Fruit fly (Drosophila melanogaster) whole organism, embryonic: ENCODE results near the gene cd.

ENCODE experiments used
- Bdp1 ChIP-seq: fragments of 200-800 bp; sonication (Bioruptor generic); optimal IDR thresholded peaks from 3 replicates; lab custom pipeline; 2016; ENCODE audit warnings: missing biosample characterization, missing genetic modification characterization
- BtbVII ChIP-seq: fragments of 200-800 bp; sonication (Bioruptor generic); optimal IDR thresholded peaks from 3 replicates; lab custom pipeline; 2017; ENCODE audit warnings: missing biosample characterization, mild to moderate bottlenecking, missing genetic modification characterization
- CG10274 ChIP-seq: fragments of 200-800 bp; sonication (Bioruptor generic); optimal IDR thresholded peaks from 3 replicates; lab custom pipeline; 2017; ENCODE audit warnings: missing biosample characterization, mild to moderate bottlenecking, missing genetic modification characterization
- CG10431 ChIP-seq: fragments of 200-800 bp; sonication (Bioruptor generic); optimal IDR thresholded peaks from 3 replicates; lab custom pipeline; 2018; ENCODE audit warnings: missing biosample characterization, mild to moderate bottlenecking, missing genetic modification characterization
- CG10543 ChIP-seq: fragments of 200-800 bp; sonication (Bioruptor generic); optimal IDR thresholded peaks from 3 replicates; lab custom pipeline; 2017; ENCODE audit warnings: missing biosample characterization, mild to moderate bottlenecking, missing genetic modification characterization, moderate library complexity
- CG11696 ChIP-seq: fragments of 200-800 bp; sonication (Bioruptor generic); IDR thresholded peaks from 2 replicates; pipeline ENCODE4 v1.3.6; 2022; ENCODE audit warnings: missing biosample characterization, missing genetic modification characterization
- CG12155 ChIP-seq: fragments of 200-800 bp; sonication (Bioruptor generic); optimal IDR thresholded peaks from 3 replicates; lab custom pipeline; 2016; ENCODE audit warnings: missing biosample characterization, missing genetic modification characterization
- CG12942 ChIP-seq: fragments of 200-800 bp; sonication (Bioruptor generic); optimal IDR thresholded peaks from 3 replicates; lab custom pipeline; 2016; ENCODE audit warnings: missing biosample characterization, missing genetic modification characterization
- CG17912 ChIP-seq: fragments of 200-800 bp; sonication (Bioruptor generic); optimal IDR thresholded peaks from 2 replicates; lab custom pipeline; 2018; ENCODE audit warnings: missing biosample characterization, mild to moderate bottlenecking, missing genetic modification characterization
- CG2129 ChIP-seq: fragments of 200-800 bp; sonication (Bioruptor generic); IDR thresholded peaks from 2 replicates; pipeline ENCODE4 v1.3.6; 2022; ENCODE audit warnings: missing biosample characterization, missing genetic modification characterization; ENCODE audit not compliant: partially characterized antibody
- CG2678 ChIP-seq: fragments of 200-800 bp; sonication (Bioruptor generic); optimal IDR thresholded peaks from 3 replicates; lab custom pipeline; 2019; ENCODE audit warnings: missing biosample characterization, mild to moderate bottlenecking, missing genetic modification characterization, moderate library complexity
- CG31365 ChIP-seq: fragments of 200-800 bp; sonication (Bioruptor generic); optimal IDR thresholded peaks from 2 replicates; lab custom pipeline; 2018; ENCODE audit warnings: missing biosample characterization, mild to moderate bottlenecking, missing genetic modification characterization
- CG32532 ChIP-seq: fragments of 200-800 bp; sonication (Bioruptor generic); IDR thresholded peaks from 2 replicates; pipeline ENCODE4 v1.3.6; 2022; ENCODE audit warnings: missing biosample characterization, missing genetic modification characterization
- CG33213 ChIP-seq: fragments of 200-800 bp; sonication (Bioruptor generic); optimal IDR thresholded peaks from 3 replicates; lab custom pipeline; 2016; ENCODE audit warnings: missing biosample characterization, missing genetic modification characterization
- CG4424 ChIP-seq: fragments of 200-800 bp; sonication (Bioruptor generic); optimal IDR thresholded peaks from 3 replicates; lab custom pipeline; 2016; ENCODE audit warnings: missing biosample characterization, missing genetic modification characterization
- CG5245 ChIP-seq: fragments of 200-800 bp; sonication (Bioruptor generic); optimal IDR thresholded peaks from 3 replicates; lab custom pipeline; 2016; ENCODE audit warnings: missing biosample characterization, missing genetic modification characterization
- CG7372 ChIP-seq: fragments of 200-800 bp; sonication (Bioruptor generic); IDR thresholded peaks from 2 replicates; pipeline ENCODE4 v1.3.6; 2022; ENCODE audit warnings: missing biosample characterization, missing genetic modification characterization
- CG7987 ChIP-seq: fragments of 200-800 bp; sonication (Bioruptor generic); optimal IDR thresholded peaks from 2 replicates; lab custom pipeline; 2018; ENCODE audit warnings: missing biosample characterization, mild to moderate bottlenecking, missing genetic modification characterization, moderate library complexity
- CG8359 ChIP-seq: fragments of 200-800 bp; sonication (Bioruptor generic); optimal IDR thresholded peaks from 2 replicates; lab custom pipeline; 2017; ENCODE audit warnings: missing biosample characterization, mild to moderate bottlenecking, missing genetic modification characterization, borderline replicate concordance
- CG8924 ChIP-seq: fragments of 200-800 bp; optimal IDR thresholded peaks from 3 replicates; lab custom pipeline; 2019; ENCODE audit warnings: missing biosample characterization, mild to moderate bottlenecking, missing genetic modification characterization, moderate library complexity
- CG9727 ChIP-seq: fragments of 200-800 bp; sonication (Bioruptor generic); optimal IDR thresholded peaks from 3 replicates; lab custom pipeline; 2017; ENCODE audit warnings: missing biosample characterization, mild to moderate bottlenecking, missing genetic modification characterization
- Camta ChIP-seq: fragments of 200-800 bp; sonication (Bioruptor generic); optimal IDR thresholded peaks from 2 replicates; lab custom pipeline; 2016; ENCODE audit warnings: missing biosample characterization, missing genetic modification characterization
- CoRest ChIP-seq: fragments of 200-800 bp; sonication (Bioruptor generic); optimal IDR thresholded peaks from 3 replicates; lab custom pipeline; 2018; ENCODE audit warnings: missing biosample characterization, mild to moderate bottlenecking, missing genetic modification characterization, moderate library complexity
- CrebB ChIP-seq: fragments of 200-800 bp; sonication (Bioruptor generic); optimal IDR thresholded peaks from 3 replicates; lab custom pipeline; 2018; ENCODE audit warnings: missing biosample characterization, mild to moderate bottlenecking, missing genetic modification characterization
- Dad ChIP-seq: fragments of 200-800 bp; sonication (Bioruptor generic); optimal IDR thresholded peaks from 3 replicates; lab custom pipeline; 2016; ENCODE audit warnings: missing biosample characterization, missing genetic modification characterization
- Eip74EF ChIP-seq, 2 experiments: fragments of 200-800 bp in 1 of 2; fragments of >200 bp in 1 of 2; sonication (Bioruptor generic) in 1 of 2; optimal IDR thresholded peaks; 2 replicates each; lab custom pipeline; 2017 to 2019; ENCODE audit warnings: missing biosample characterization in 2 of 2, missing genetic modification characterization in 2 of 2, mild to moderate bottlenecking in 1 of 2, moderate library complexity in 1 of 2
- Fer1 ChIP-seq: fragments of 200-800 bp; sonication (Bioruptor generic); optimal IDR thresholded peaks from 2 replicates; lab custom pipeline; 2017; ENCODE audit warnings: missing biosample characterization, mild to moderate bottlenecking, missing genetic modification characterization
- Hr3 ChIP-seq: fragments of 200-800 bp; sonication (Bioruptor generic); optimal IDR thresholded peaks from 3 replicates; lab custom pipeline; 2016; ENCODE audit warnings: missing biosample characterization, missing genetic modification characterization
- Lhr ChIP-seq: fragments of 200-800 bp; sonication (Bioruptor generic); optimal IDR thresholded peaks from 3 replicates; lab custom pipeline; 2017; ENCODE audit warnings: mild to moderate bottlenecking, missing biosample characterization, missing genetic modification reagents, missing genetic modification characterization
- Mes4 ChIP-seq: fragments of 200-800 bp; sonication (Bioruptor generic); optimal IDR thresholded peaks from 2 replicates; lab custom pipeline; 2016; ENCODE audit warnings: missing biosample characterization, missing genetic modification characterization
- NC2α ChIP-seq: fragments of 200-800 bp; sonication (Bioruptor generic); optimal IDR thresholded peaks from 2 replicates; lab custom pipeline; 2016; ENCODE audit warnings: missing biosample characterization, missing genetic modification characterization
- Nf-YA ChIP-seq: fragments of 200-800 bp; sonication (Bioruptor generic); IDR thresholded peaks from 2 replicates; pipeline ENCODE4 v1.3.6; 2022; ENCODE audit warnings: missing biosample characterization, missing genetic modification characterization
- Oaz ChIP-seq: fragments of 200-800 bp; sonication (Bioruptor generic); IDR thresholded peaks from 2 replicates; pipeline ENCODE4 v1.3.6; 2022; ENCODE audit warnings: missing biosample characterization, missing genetic modification characterization
- Optix ChIP-seq: fragments of 200-800 bp; sonication (Bioruptor generic); IDR thresholded peaks from 3 replicates; pipeline ENCODE4 v1.3.6; 2022; ENCODE audit warnings: missing biosample characterization, missing genetic modification characterization
- Pdp1 ChIP-seq, 2 experiments: fragments of 200-800 bp; sonication (Bioruptor generic); optimal IDR thresholded peaks; 3 replicates each; lab custom pipeline; 2016; ENCODE audit warnings: missing biosample characterization in 2 of 2, missing genetic modification characterization in 2 of 2, mild to moderate bottlenecking in 1 of 2, moderate library complexity in 1 of 2
- Ssrp ChIP-seq: fragments of 200-800 bp; sonication (Bioruptor generic); optimal IDR thresholded peaks from 2 replicates; lab custom pipeline; 2018; ENCODE audit warnings: missing biosample characterization, mild to moderate bottlenecking, missing genetic modification characterization, moderate library complexity
- Usf ChIP-seq: fragments of 200-800 bp; sonication (Bioruptor generic); optimal IDR thresholded peaks from 2 replicates; lab custom pipeline; 2017; ENCODE audit warnings: missing genotype, missing biosample characterization, missing genetic modification characterization
- bbx ChIP-seq: fragments of 200-800 bp; sonication (Bioruptor generic); IDR thresholded peaks from 2 replicates; pipeline ENCODE4 v1.3.6; 2022; ENCODE audit warnings: missing biosample characterization, missing genetic modification characterization; ENCODE audit not compliant: partially characterized antibody
- chif ChIP-seq, 2 experiments: fragments of 200-800 bp; sonication (Bioruptor generic); optimal IDR thresholded peaks; 3 replicates each; lab custom pipeline; 2016; ENCODE audit warnings: missing biosample characterization in 2 of 2, missing genetic modification characterization in 2 of 2
- chm ChIP-seq: fragments of 200-800 bp; sonication (Bioruptor generic); IDR thresholded peaks from 2 replicates; pipeline ENCODE4 v1.3.6; 2022; ENCODE audit warnings: missing biosample characterization, missing genetic modification characterization
- esg ChIP-seq: fragments of 200-800 bp; sonication (Bioruptor generic); conservative IDR thresholded peaks from 2 replicates; pipeline ENCODE4 v1.3.6; 2022; ENCODE audit warnings: missing biosample characterization, missing genetic modification characterization
- grn ChIP-seq: fragments of 200-800 bp; sonication (Bioruptor generic); optimal IDR thresholded peaks from 3 replicates; lab custom pipeline; 2017; ENCODE audit warnings: missing biosample characterization, missing genetic modification characterization
- lilli ChIP-seq: fragments of 200-800 bp; sonication (Bioruptor generic); optimal IDR thresholded peaks from 3 replicates; lab custom pipeline; 2016; ENCODE audit warnings: missing biosample characterization, missing genetic modification characterization
- mld ChIP-seq: fragments of 200-800 bp; sonication (Bioruptor generic); IDR thresholded peaks from 3 replicates; pipeline ENCODE4 v1.3.6; 2022; ENCODE audit warnings: missing biosample characterization, missing genetic modification characterization; ENCODE audit not compliant: partially characterized antibody
- oc ChIP-seq: fragments of 200-800 bp; sonication (Bioruptor generic); optimal IDR thresholded peaks from 2 replicates; lab custom pipeline; 2018; ENCODE audit warnings: missing biosample characterization, mild to moderate bottlenecking, missing genetic modification characterization, moderate library complexity
- otp ChIP-seq: fragments of 200-800 bp; sonication (Bioruptor generic); IDR thresholded peaks from 3 replicates; pipeline ENCODE4, ENCODE4 v1.3.6; 2022; ENCODE audit warnings: missing biosample characterization, missing genetic modification characterization
- schlank ChIP-seq: fragments of 200-800 bp; sonication (Bioruptor generic); optimal IDR thresholded peaks from 2 replicates; lab custom pipeline; 2018; ENCODE audit warnings: missing biosample characterization, mild to moderate bottlenecking, missing genetic modification characterization
- sob ChIP-seq: fragments of 200-800 bp; sonication (Bioruptor generic); IDR thresholded peaks from 2 replicates; pipeline ENCODE4 v1.3.6; 2022; ENCODE audit warnings: missing biosample characterization, missing genetic modification characterization
- tap ChIP-seq: fragments of 200-800 bp; optimal IDR thresholded peaks from 3 replicates; lab custom pipeline; 2019; ENCODE audit warnings: missing biosample characterization, mild to moderate bottlenecking, missing genetic modification characterization, moderate library complexity
- unpg ChIP-seq: fragments of 200-800 bp; sonication (Bioruptor generic); optimal IDR thresholded peaks from 3 replicates; lab custom pipeline; 2018; ENCODE audit warnings: missing biosample characterization, mild to moderate bottlenecking, missing genetic modification characterization, moderate library complexity
- vvl ChIP-seq: fragments of 200-800 bp; sonication (Bioruptor generic); IDR thresholded peaks from 2 replicates; pipeline ENCODE4 v1.3.6; 2022; ENCODE audit warnings: missing biosample characterization, missing genetic modification characterization

Gene cd

dm6 chr3R:22719607-22719949 is 24.8 kb downstream of the cd start (continued):
- TF ChIP-seq Oaz (no peak), chif (GFP tag; optimal IDR thresholded peaks at IDR 0.05; lab: Kevin White, UChicago) (no peak), CrebB (tag; lab: Kevin White, UChicago) (no peak), Ssrp (tag; lab: Kevin White, UChicago) (peak; percentile 31), Mes4 (GFP tag; lab: Kevin White, UChicago) (no peak), CG10431 (no peak), BtbVII (GFP tag; lab: Kevin White, UChicago) (no peak), Bdp1 (GFP tag; lab: Kevin White, UChicago) (no peak), CG5245 (GFP tag; lab: Kevin White, UChicago) (no peak), CG2129 (no peak), Dad (GFP tag; lab: Kevin White, UChicago) (no peak), CG7372 (GFP tag; lab: Robert Waterston, UW) (no peak), lilli (GFP tag; lab: Kevin White, UChicago) (peak; percentile 14), CG17912 (GFP tag; lab: Kevin White, UChicago) (no peak), mld (GFP tag; lab: Robert Waterston, UW) (no peak), grn (no peak), tap (tag; lab: Kevin White, UChicago) (peak; percentile 8), Lhr (no peak), Optix (GFP tag; lab: Robert Waterston, UW) (no peak), CG10274 (GFP tag; lab: Kevin White, UChicago) (no peak), bbx (GFP tag; lab: Robert Waterston, UW) (no peak), CG7987 (GFP tag; lab: Kevin White, UChicago) (no peak), unpg (peak; percentile 47), Pdp1 (GFP tag; optimal IDR thresholded peaks at IDR 0.05; lab: Kevin White, UChicago) (no peak), Camta (no peak), CG31365 (tag; lab: Kevin White, UChicago) (no peak), CG12942 (no peak), Hr3 (peak; percentile 6), chm (no peak), CG9727 (GFP tag; lab: Kevin White, UChicago) (peak; percentile 44), esg (GFP tag; lab: Robert Waterston, UW) (peak; percentile 23; the same call in 1 of the 2 replicates), CG4424 (GFP tag; lab: Kevin White, UChicago) (peak; percentile 19), CG2678 (tag; lab: Kevin White, UChicago) (peak; percentile 60), Nf-YA (GFP tag; lab: Robert Waterston, UW) (no peak), CoRest (tag; lab: Kevin White, UChicago) (peak; percentile 40), CG8359 (no peak), CG33213 (GFP tag; lab: Kevin White, UChicago) (no peak), CG8924 (tag; lab: Kevin White, UChicago) (peak; percentile 25), Usf (GFP tag; lab: Kevin White, UChicago) (no peak), Fer1 (peak; percentile 27), CG32532 (GFP tag; lab: Robert Waterston, UW) (peak; percentile 10; the same call in 1 of the 2 replicates), schlank (no peak), NC2α (GFP tag; lab: Kevin White, UChicago) (no peak), CG12155 (GFP tag; lab: Kevin White, UChicago) (no peak), CG11696 (GFP tag; lab: Robert Waterston, UW) (no peak), Eip74EF (GFP tag; optimal IDR thresholded peaks at IDR 0.05; lab: Kevin White, UChicago) (no peak), CG10543 (GFP tag; lab: Kevin White, UChicago) (peak; percentile 35), vvl (GFP tag; lab: Robert Waterston, UW) (0 out of 2 replicates have a peak, but pooled peaks have one; percentile 23), otp (GFP tag; lab: Robert Waterston, UW) (no peak), sob (GFP tag; lab: Robert Waterston, UW) (no peak), oc (tag; lab: Kevin White, UChicago) (no peak)
